Worm (Caenorhabditis elegans): ENCODE measurements around the gene abhd-3.1.

- TF ChIP-seq nhr-120 (GFP tag; IDR thresholded peaks at IDR 0.05) (no peak), nhr-27 (tag; optimal IDR thresholded peaks at IDR 0.05) (no peak), ceh-27 (GFP tag; optimal IDR thresholded peaks at IDR 0.05) (no peak), dpff-1 (tag; optimal IDR thresholded peaks at IDR 0.05) (no peak), ama-1 (optimal IDR thresholded peaks at IDR 0.05) (no peak), ama-1 (GFP tag; optimal IDR thresholded peaks at IDR 0.05) (no peak), ceh-79 (tag; optimal IDR thresholded peaks at IDR 0.05) (no peak), hmg-20 (GFP tag; IDR thresholded peaks at IDR 0.05) (no peak), madf-3 (GFP tag; IDR thresholded peaks at IDR 0.05) (no peak), lin-54 (GFP tag; optimal IDR thresholded peaks at IDR 0.05) (no peak), unc-62 (GFP tag; optimal IDR thresholded peaks at IDR 0.05) (no peak)
Observed at ce11 chrV:20000639-20001038, 45.4 kb downstream of the abhd-3.1 start.

Data from whole organism, young adult.